Worm (Caenorhabditis elegans): ENCODE results near the gene Y14H12A.1.
A peak's percentile ranks its signal among the peaks of the same experiment; 100 is the strongest.

DNA sequence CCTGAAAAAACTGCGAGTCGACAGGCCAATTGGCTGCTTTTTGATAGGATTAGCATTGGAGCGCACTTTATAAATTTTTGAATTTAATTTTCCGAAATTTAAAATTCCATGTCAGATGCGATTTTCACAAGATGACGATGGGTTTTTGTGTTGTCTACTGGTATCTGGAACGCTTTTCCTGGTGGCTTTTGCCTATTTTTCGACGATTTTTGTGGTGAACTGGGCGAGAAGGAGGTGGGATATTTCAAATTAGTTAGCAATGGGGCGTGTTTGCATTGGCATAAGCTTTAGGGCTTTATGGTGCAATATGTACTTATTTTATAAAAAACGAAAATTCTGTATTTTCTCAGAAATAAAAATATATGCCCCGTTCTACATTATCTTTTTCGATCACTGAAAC, 20.8 kb upstream of the Y14H12A.1 start, which contains the start of gene K10G6.9:
- no peak for TF ChIP-seq blmp-1 (tag; optimal IDR thresholded peaks at IDR 0.05; ENCODE audit: insufficient read depth)
- TF ChIP-seq ama-1 (optimal IDR thresholded peaks at IDR 0.05) = peak; percentile 62
- no peak for TF ChIP-seq lin-13 (GFP tag; optimal IDR thresholded peaks at IDR 0.05)
- TF ChIP-seq mab-5 (tag; optimal IDR thresholded peaks at IDR 0.05) = no peak
- no peak for TF ChIP-seq nhr-25 (tag; optimal IDR thresholded peaks at IDR 0.05)
- TF ChIP-seq egl-27 (tag; optimal IDR thresholded peaks at IDR 0.05) = no peak
- TF ChIP-seq mdl-1 (tag; optimal IDR thresholded peaks at IDR 0.05) = no peak
- TF ChIP-seq sem-4 (tag; optimal IDR thresholded peaks at IDR 0.05) = no peak
- TF ChIP-seq nhr-11 (tag; optimal IDR thresholded peaks at IDR 0.05) = no peak
- TF ChIP-seq aly-2 (tag; optimal IDR thresholded peaks at IDR 0.05) = no peak
- no peak for TF ChIP-seq ZK546.5 (tag; optimal IDR thresholded peaks at IDR 0.05)

Measured in whole organism, L2 larva.